Fruit fly (Drosophila melanogaster) whole organism, adult: ENCODE measurements around the gene CG14174.

Source experiments
- Hr96 ChIP-seq: fragments of 200-800 bp; sonication (Bioruptor generic); optimal IDR thresholded peaks from 2 replicates; lab custom pipeline; 2016; ENCODE audit warnings: missing biosample characterization, missing genetic modification characterization
- kay ChIP-seq: fragments of 200-800 bp; sonication (Bioruptor generic); peaks from one replicate; lab custom pipeline; 2016; ENCODE audit warnings: missing biosample characterization, missing genetic modification characterization, borderline replicate concordance
- toe ChIP-seq: fragments of 200-800 bp; sonication (Bioruptor generic); optimal IDR thresholded peaks from 2 replicates; lab custom pipeline; 2016; ENCODE audit warnings: missing biosample characterization, missing genetic modification characterization

dm6 chr3L:9704162-9704748 lies 14.9 kb upstream of the CG14174 start, which contains the start of gene CG16711:
- no peak for TF ChIP-seq Hr96 (GFP tag; lab: Kevin White, UChicago)
- TF ChIP-seq kay (GFP tag; lab: Kevin White, UChicago): no peak
- no peak for TF ChIP-seq toe
